Worm (Caenorhabditis elegans) whole organism, midembryonic: Measurements from ENCODE around the gene C06A1.3.

Source experiments
- T22C8.4 ChIP-seq: fragments of 200-800 bp; sonication (Bioruptor generic); IDR thresholded peaks from 2 replicates; pipeline ENCODE4 v1.3.6; 2022; ENCODE audit warnings: missing genetic modification characterization, missing compliant biosample characterization
- cog-1 ChIP-seq: sonication (generic microtip); optimal IDR thresholded peaks from 2 replicates; lab custom pipeline; 2016; ENCODE audit warnings: missing genetic modification characterization, missing compliant biosample characterization
- flt-1 ChIP-seq: fragments of 200-800 bp; sonication (Bioruptor generic); IDR thresholded peaks from 2 replicates; pipeline ENCODE4 v1.3.6; 2022; ENCODE audit warnings: missing genetic modification characterization, missing compliant biosample characterization
- klf-2 ChIP-seq: fragments of 200-800 bp; sonication (Bioruptor generic); conservative IDR thresholded peaks from 2 replicates; pipeline ENCODE4 v1.3.6; 2022; ENCODE audit warnings: missing genetic modification reagents, missing genetic modification characterization, missing compliant biosample characterization
- med-1 ChIP-seq: sonication (generic microtip); optimal IDR thresholded peaks from 2 replicates; lab custom pipeline; 2017; ENCODE audit warnings: missing genetic modification characterization, mild to moderate bottlenecking, missing compliant biosample characterization, antibody characterized with exemption, missing genetic modification reagents; ENCODE audit not compliant: insufficient read depth
- ref-1 ChIP-seq: fragments of 200-800 bp; sonication (Bioruptor generic); conservative IDR thresholded peaks from 2 replicates; pipeline ENCODE4 v1.3.6; 2022; ENCODE audit warnings: missing genetic modification reagents, missing genetic modification characterization, missing compliant biosample characterization
- tab-1 ChIP-seq: fragments of 200-800 bp; sonication (Bioruptor generic); IDR thresholded peaks from 2 replicates; pipeline ENCODE4 v1.3.6; 2022; ENCODE audit warnings: missing genetic modification characterization, missing compliant biosample characterization
- ztf-29 ChIP-seq: fragments of 200-800 bp; sonication (Bioruptor generic); IDR thresholded peaks from 2 replicates; pipeline ENCODE4 v1.3.6; 2022; ENCODE audit warnings: missing genetic modification reagents, missing genetic modification characterization, missing compliant biosample characterization

DNA sequence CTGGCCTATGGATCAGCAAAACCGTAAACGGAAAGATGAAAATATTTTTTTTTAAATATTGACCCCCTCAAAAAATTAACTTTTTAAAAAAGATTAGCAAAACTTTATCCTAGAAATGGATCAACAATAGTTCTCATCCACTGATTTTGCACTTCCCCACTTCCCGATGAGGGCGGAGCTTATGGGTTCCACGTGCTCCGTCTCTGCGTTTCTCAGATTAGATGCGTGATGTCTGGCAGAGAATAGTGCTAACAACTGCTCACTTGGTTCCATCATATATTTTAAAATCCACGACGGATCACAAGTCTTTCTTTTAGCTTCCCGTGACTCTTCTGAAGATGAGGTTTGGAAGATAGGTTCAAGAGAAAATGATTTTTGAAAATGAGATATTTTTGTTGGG lies 13.7 kb upstream of the C06A1.3 start:
- no peak for TF ChIP-seq tab-1 (GFP tag; lab: Robert Waterston, UW)
- no peak for TF ChIP-seq flt-1 (GFP tag; lab: Robert Waterston, UW)
- TF ChIP-seq cog-1 = no peak
- TF ChIP-seq med-1 (GFP tag; lab: Kevin White, UChicago) = no peak
- TF ChIP-seq ref-1 (GFP tag; lab: Robert Waterston, UW) = no peak
- TF ChIP-seq T22C8.4 (GFP tag; lab: Robert Waterston, UW) = no peak
- no peak for TF ChIP-seq ztf-29
- no peak for TF ChIP-seq klf-2 (GFP tag; lab: Robert Waterston, UW)
